Worm (Caenorhabditis elegans): Measurements from ENCODE around the gene ech-4.

DNA sequence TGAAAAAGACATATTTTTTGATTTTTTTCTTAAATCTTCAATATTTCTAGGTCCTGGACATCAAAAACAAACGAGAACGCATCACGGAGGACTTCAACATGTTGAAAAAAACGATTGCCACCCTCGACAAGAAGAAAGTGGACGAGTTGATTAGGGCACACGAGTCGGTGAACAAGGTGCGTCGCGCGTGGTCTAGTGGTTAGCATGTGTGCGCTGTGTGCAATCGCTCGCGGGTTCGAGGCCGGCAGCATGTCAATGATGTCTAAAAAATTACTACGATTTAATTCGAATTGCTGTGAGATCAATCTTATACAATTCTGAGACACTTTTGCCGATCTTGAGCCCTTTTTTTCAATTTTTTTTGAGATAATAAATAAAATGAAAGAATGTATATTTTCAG lies 19.2 kb downstream of the ech-4 start:
- peak; percentile 57 for TF ChIP-seq W03F9.2 (tag; optimal IDR thresholded peaks at IDR 0.05)
- peak; percentile 95 for TF ChIP-seq him-1 (tag; optimal IDR thresholded peaks at IDR 0.05)
